Worm (Caenorhabditis elegans) whole organism, L1 larva: ENCODE data around the gene C32B5.15.

ENCODE experiments used
- fos-1 ChIP-seq: fragments of 150-350 bp; optimal IDR thresholded peaks from 2 replicates; lab custom pipeline; 2014; ENCODE audit warnings: missing biosample characterization, missing genetic modification characterization
- lin-13 ChIP-seq: fragments of 150-350 bp; optimal IDR thresholded peaks from 2 replicates; lab custom pipeline; 2014; ENCODE audit warnings: missing biosample characterization, missing genetic modification reagents, missing genetic modification characterization
- lin-39 ChIP-seq: fragments of 150-350 bp; optimal IDR thresholded peaks from 2 replicates; lab custom pipeline; 2014; ENCODE audit warnings: missing biosample characterization, missing genetic modification reagents, missing genetic modification characterization
- mdl-1 ChIP-seq, 2 experiments: fragments of 150-350 bp; optimal IDR thresholded peaks; 2 replicates each; lab custom pipeline; 2014 to 2017; ENCODE audit warnings: missing biosample characterization in 2 of 2, missing genetic modification characterization in 2 of 2, inconsistent platforms in 1 of 2
- nhr-77 ChIP-seq: fragments of 150-350 bp; optimal IDR thresholded peaks from 2 replicates; lab custom pipeline; 2014; ENCODE audit warnings: missing biosample characterization, missing genetic modification characterization
- pqm-1 ChIP-seq: sonication (generic microtip); optimal IDR thresholded peaks from 3 replicates; lab custom pipeline; 2017; ENCODE audit warnings: missing biosample characterization, missing genetic modification characterization
- unc-62 ChIP-seq: fragments of 150-350 bp; optimal IDR thresholded peaks from 2 replicates; lab custom pipeline; 2014; ENCODE audit warnings: missing biosample characterization, missing genetic modification reagents, missing genetic modification characterization

DNA sequence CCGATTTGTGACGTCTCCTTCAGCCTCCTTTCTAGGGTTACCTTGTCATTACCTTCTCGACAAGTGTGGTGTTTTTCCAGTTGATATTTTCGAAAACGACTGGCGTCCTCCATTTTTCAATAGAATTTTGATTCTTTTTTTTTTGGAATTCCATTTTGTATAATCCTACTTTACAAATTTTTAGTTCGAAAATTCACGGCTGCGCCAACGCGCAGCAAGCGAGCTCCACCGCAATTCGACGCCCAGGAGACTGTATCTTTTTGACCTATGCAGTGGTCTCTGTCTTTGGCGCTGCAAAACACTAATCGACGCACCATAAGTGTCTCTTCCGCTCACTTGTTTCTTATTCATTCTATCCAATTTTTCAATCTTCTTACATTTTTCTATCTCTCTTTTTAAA lies 18.6 kb upstream of the C32B5.15 start, which contains the start of gene fbxc-42:
- TF ChIP-seq lin-13 (GFP tag; lab: Kevin White, UChicago) (no peak), unc-62 (no peak), pqm-1 (tag; lab: Kevin White, UChicago) (no peak), mdl-1 (tag; optimal IDR thresholded peaks at IDR 0.05; lab: Kevin White, UChicago) (no peak), lin-39 (tag; lab: Kevin White, UChicago) (no peak), nhr-77 (tag; lab: Kevin White, UChicago) (no peak), fos-1 (tag; lab: Kevin White, UChicago) (no peak)
